Worm (Caenorhabditis elegans) whole organism, L4 larva: ENCODE results near the gene F54C8.1.

Source experiments
- D1046.2 ChIP-seq: fragments of 200-800 bp; sonication (Bioruptor generic); IDR thresholded peaks from 2 replicates; pipeline ENCODE4 v1.3.6; 2022; ENCODE audit warnings: missing genetic modification characterization, missing compliant biosample characterization
- F10B5.3 ChIP-seq: sonication (generic microtip); optimal IDR thresholded peaks from 2 replicates; lab custom pipeline; 2016; ENCODE audit warnings: mild to moderate bottlenecking, missing genetic modification characterization, missing compliant biosample characterization
- F49E8.2 ChIP-seq: sonication (generic microtip); optimal IDR thresholded peaks from 2 replicates; lab custom pipeline; 2016; ENCODE audit warnings: missing compliant biosample characterization, mild to moderate bottlenecking, missing genetic modification characterization, borderline replicate concordance
- R02D3.7 ChIP-seq: fragments of 150-350 bp; sonication (generic microtip); optimal IDR thresholded peaks from 3 replicates; lab custom pipeline; 2014; ENCODE audit warnings: missing biosample characterization, missing genetic modification characterization
- Y105C5A.15 ChIP-seq: fragments of 200-800 bp; sonication (Bioruptor generic); IDR thresholded peaks from 2 replicates; pipeline ENCODE4 v1.3.6; 2022; ENCODE audit warnings: missing genetic modification characterization, missing compliant biosample characterization
- Y48G9A.11 ChIP-seq: fragments of 200-800 bp; sonication (Bioruptor generic); IDR thresholded peaks from 2 replicates; pipeline ENCODE4 v1.3.6; 2022; ENCODE audit warnings: missing genetic modification reagents, missing genetic modification characterization, missing compliant biosample characterization
- Y5F2A.4 ChIP-seq: fragments of 200-800 bp; sonication (Bioruptor generic); optimal IDR thresholded peaks from 2 replicates; lab custom pipeline; 2018; ENCODE audit warnings: mild to moderate bottlenecking, missing genetic modification characterization, missing compliant biosample characterization
- ama-1 ChIP-seq: fragments of 150-350 bp; optimal IDR thresholded peaks from 2 replicates; lab custom pipeline; 2014; ENCODE audit warnings: inconsistent platforms, mixed read lengths
- arid-1 ChIP-seq: fragments of 200-800 bp; sonication (Bioruptor generic); conservative IDR thresholded peaks from 2 replicates; pipeline ENCODE4 v1.3.6; 2022; ENCODE audit warnings: missing genetic modification reagents, missing genetic modification characterization, missing compliant biosample characterization
- ceh-44 ChIP-seq: fragments of 200-800 bp; sonication (Bioruptor generic); IDR thresholded peaks from 2 replicates; pipeline ENCODE4 v1.3.6; 2022; ENCODE audit warnings: missing genetic modification reagents, missing genetic modification characterization, missing compliant biosample characterization
- ces-1 ChIP-seq: fragments of 150-350 bp; sonication (generic microtip); optimal IDR thresholded peaks from 4 replicates; lab custom pipeline; 2014; ENCODE audit warnings: missing biosample characterization, missing genetic modification reagents, missing genetic modification characterization
- cey-2 ChIP-seq: sonication (generic microtip); optimal IDR thresholded peaks from 3 replicates; lab custom pipeline; 2017; ENCODE audit warnings: missing genetic modification characterization, mild to moderate bottlenecking, missing compliant biosample characterization, antibody characterized with exemption, borderline replicate concordance; ENCODE audit not compliant: insufficient read depth
- daf-16 ChIP-seq, 3 experiments: sonication (generic microtip); optimal IDR thresholded peaks; 2 replicates each; lab custom pipeline; 2016 to 2017; ENCODE audit warnings: missing genetic modification characterization in 3 of 3, missing genetic modification reagents in 3 of 3, mild to moderate bottlenecking in 2 of 3, missing compliant biosample characterization in 2 of 3, missing biosample characterization in 1 of 3, moderate library complexity in 1 of 3
- dmd-9 ChIP-seq: fragments of 200-800 bp; sonication (Bioruptor generic); IDR thresholded peaks from 2 replicates; pipeline ENCODE4 v1.3.6; 2022; ENCODE audit warnings: missing genetic modification reagents, missing genetic modification characterization, missing compliant biosample characterization
- dve-1 ChIP-seq: sonication (generic microtip); optimal IDR thresholded peaks from 2 replicates; lab custom pipeline; 2017; ENCODE audit warnings: antibody characterized with exemption, mild to moderate bottlenecking, missing genetic modification characterization, missing compliant biosample characterization; ENCODE audit not compliant: insufficient read depth
- egl-27 ChIP-seq: sonication (generic microtip); optimal IDR thresholded peaks from 3 replicates; lab custom pipeline; 2017; ENCODE audit warnings: missing biosample characterization, missing genetic modification reagents, missing genetic modification characterization
- egl-43 ChIP-seq: fragments of 200-800 bp; sonication (Bioruptor generic); IDR thresholded peaks from 2 replicates; pipeline ENCODE4 v1.3.6; 2022; ENCODE audit warnings: missing genetic modification reagents, missing genetic modification characterization, missing compliant biosample characterization
- fkh-10 ChIP-seq: fragments of 150-350 bp; optimal IDR thresholded peaks from 2 replicates; lab custom pipeline; 2014; ENCODE audit warnings: missing biosample characterization, missing genetic modification reagents, missing genetic modification characterization
- lin-13 ChIP-seq: fragments of 150-350 bp; optimal IDR thresholded peaks from 2 replicates; lab custom pipeline; 2014; ENCODE audit warnings: missing biosample characterization, missing genetic modification reagents, missing genetic modification characterization
- lin-38 ChIP-seq: fragments of 200-800 bp; sonication (Bioruptor generic); IDR thresholded peaks from 2 replicates; pipeline ENCODE4 v1.3.6; 2022; ENCODE audit warnings: missing genetic modification reagents, missing genetic modification characterization, missing compliant biosample characterization
- lir-3 ChIP-seq: sonication (generic microtip); optimal IDR thresholded peaks from 2 replicates; lab custom pipeline; 2016; ENCODE audit warnings: mild to moderate bottlenecking, missing genetic modification characterization, missing compliant biosample characterization
- lsy-2 ChIP-seq, 2 experiments: fragments of 150-350 bp in 1 of 2; sonication (generic microtip) in 1 of 2; optimal IDR thresholded peaks; 2 replicates each; lab custom pipeline; 2014 to 2017; ENCODE audit warnings: missing biosample characterization in 2 of 2, missing genetic modification characterization in 2 of 2
- madf-9 ChIP-seq: fragments of 200-800 bp; sonication (Bioruptor generic); conservative IDR thresholded peaks from 2 replicates; pipeline ENCODE4 v1.3.6; 2022; ENCODE audit warnings: missing genetic modification reagents, missing genetic modification characterization, missing compliant biosample characterization
- mdl-1 ChIP-seq, 2 experiments: fragments of 150-350 bp in 1 of 2; sonication (generic microtip) in 1 of 2; optimal IDR thresholded peaks; 2 replicates each; lab custom pipeline; 2014 to 2017; ENCODE audit warnings: missing biosample characterization in 2 of 2, missing genetic modification characterization in 2 of 2
- mep-1 ChIP-seq: fragments of 150-350 bp; sonication (generic microtip); optimal IDR thresholded peaks from 3 replicates; lab custom pipeline; 2014; ENCODE audit warnings: missing biosample characterization, missing genetic modification characterization
- mxl-3 ChIP-seq: fragments of 200-800 bp; sonication (Bioruptor generic); optimal IDR thresholded peaks from 2 replicates; lab custom pipeline; 2018; ENCODE audit warnings: mild to moderate bottlenecking, missing genetic modification characterization, missing compliant biosample characterization
- nhr-102 ChIP-seq: sonication (generic microtip); optimal IDR thresholded peaks from 2 replicates; lab custom pipeline; 2016; ENCODE audit warnings: mild to moderate bottlenecking, missing genetic modification characterization, moderate library complexity, missing compliant biosample characterization
- nhr-11 ChIP-seq: fragments of 150-350 bp; optimal IDR thresholded peaks from 2 replicates; lab custom pipeline; 2014; ENCODE audit warnings: missing biosample characterization, missing genetic modification characterization
- nhr-28 ChIP-seq: fragments of 150-350 bp; optimal IDR thresholded peaks from 2 replicates; lab custom pipeline; 2014; ENCODE audit warnings: missing biosample characterization, missing genetic modification characterization
- nhr-41 ChIP-seq: fragments of 200-800 bp; sonication (Bioruptor generic); IDR thresholded peaks from 2 replicates; pipeline ENCODE4 v1.3.6; 2022; ENCODE audit warnings: missing genetic modification reagents, missing genetic modification characterization, missing compliant biosample characterization
- nhr-76 ChIP-seq: fragments of 150-350 bp; optimal IDR thresholded peaks from 2 replicates; lab custom pipeline; 2014; ENCODE audit warnings: missing biosample characterization, missing genetic modification characterization
- php-3 ChIP-seq: fragments of 200-800 bp; sonication (Bioruptor generic); IDR thresholded peaks from 2 replicates; pipeline ENCODE4 v1.3.6; 2022; ENCODE audit warnings: missing genetic modification reagents, missing genetic modification characterization, missing compliant biosample characterization
- pqm-1 ChIP-seq: sonication (generic microtip); optimal IDR thresholded peaks from 2 replicates; lab custom pipeline; 2017; ENCODE audit warnings: missing biosample characterization, missing genetic modification characterization
- rbr-2 ChIP-seq: sonication (generic microtip); optimal IDR thresholded peaks from 2 replicates; lab custom pipeline; 2016; ENCODE audit warnings: missing genotype, missing genetic modification characterization, missing compliant biosample characterization
- saeg-2 ChIP-seq: fragments of 200-800 bp; sonication (Bioruptor generic); IDR thresholded peaks from 2 replicates; pipeline ENCODE4 v1.3.6; 2022; ENCODE audit warnings: missing genetic modification reagents, missing genetic modification characterization, missing compliant biosample characterization
- set-16 ChIP-seq: fragments of 200-800 bp; sonication (Bioruptor generic); IDR thresholded peaks from 2 replicates; pipeline ENCODE4 v1.3.6; 2022; ENCODE audit warnings: missing genetic modification reagents, missing genetic modification characterization, missing compliant biosample characterization
- skn-1 ChIP-seq: fragments of 150-350 bp; optimal IDR thresholded peaks from 2 replicates; lab custom pipeline; 2014; ENCODE audit warnings: missing biosample characterization, missing genetic modification characterization
- snpc-1.2 ChIP-seq: fragments of 200-800 bp; sonication (Bioruptor generic); IDR thresholded peaks from 2 replicates; pipeline ENCODE4 v1.3.6; 2022; ENCODE audit warnings: missing genetic modification reagents, missing genetic modification characterization, missing compliant biosample characterization
- spr-3 ChIP-seq: fragments of 200-800 bp; sonication (Bioruptor generic); optimal IDR thresholded peaks from 2 replicates; lab custom pipeline; 2018; ENCODE audit warnings: mild to moderate bottlenecking, missing genetic modification characterization, missing compliant biosample characterization
- tag-97 ChIP-seq: fragments of 200-800 bp; sonication (Bioruptor generic); IDR thresholded peaks from 2 replicates; pipeline ENCODE4 v1.3.6; 2022; ENCODE audit warnings: missing genetic modification characterization, missing compliant biosample characterization
- unc-130 ChIP-seq: sonication (generic microtip); optimal IDR thresholded peaks from 2 replicates; lab custom pipeline; 2016; ENCODE audit warnings: missing genetic modification reagents, missing genetic modification characterization, missing compliant biosample characterization
- unc-39 ChIP-seq: sonication (generic microtip); optimal IDR thresholded peaks from 2 replicates; lab custom pipeline; 2017; ENCODE audit warnings: missing biosample characterization, missing genetic modification characterization
- unc-62 ChIP-seq, 3 experiments: fragments of 150-350 bp in 1 of 3; sonication (generic microtip); optimal IDR thresholded peaks in 2 of 3; peaks in 1 of 3; 1 replicate in 1 of 3; 2 replicates in 2 of 3; lab custom pipeline; 2014 to 2017; ENCODE audit warnings: missing biosample characterization in 3 of 3, missing genetic modification characterization in 3 of 3, missing genetic modification reagents in 3 of 3, missing genotype in 1 of 3
- zfp-2 ChIP-seq: sonication (generic microtip); optimal IDR thresholded peaks from 2 replicates; lab custom pipeline; 2016; ENCODE audit warnings: mild to moderate bottlenecking, missing genetic modification characterization, missing compliant biosample characterization
- zip-11 ChIP-seq: fragments of 200-800 bp; sonication (Bioruptor generic); IDR thresholded peaks from 2 replicates; pipeline ENCODE4 v1.3.6; 2022; ENCODE audit warnings: missing genetic modification characterization, missing compliant biosample characterization
- ztf-7 ChIP-seq: fragments of 150-350 bp; optimal IDR thresholded peaks from 2 replicates; lab custom pipeline; 2014; ENCODE audit warnings: missing biosample characterization, missing genetic modification characterization

Gene F54C8.1

ce11 chrIII:9433576-9434107 is 5.9 kb upstream of the F54C8.1 start, which contains the start of gene cpar-1:
Gene cpar-1 (plus strand): TSS chrIII:9434057.
- no peak for TF ChIP-seq nhr-41 (GFP tag; lab: Robert Waterston, UW)
- TF ChIP-seq set-16 (GFP tag; lab: Robert Waterston, UW): no peak
- no peak for TF ChIP-seq nhr-76 (tag; lab: Kevin White, UChicago)
- peak; percentile 55 for TF ChIP-seq F49E8.2 (tag; lab: Kevin White, UChicago)
- TF ChIP-seq unc-130 (GFP tag; lab: Kevin White, UChicago): peak; percentile 9
- TF ChIP-seq nhr-102 (tag; lab: Kevin White, UChicago): no peak

- TF ChIP-seq arid-1 (peak; percentile 15; the same call in 1 of the 2 replicates), dve-1 (tag; lab: Kevin White, UChicago) (no peak), egl-27 (no peak), lin-38 (GFP tag; lab: Robert Waterston, UW) (peak; percentile 38)
- TF ChIP-seq, all 104 proteins: peak for 2
These were observed 4.5 kb upstream of the F54C8.1 start for ce11 chrIII:9434999-9435398.

- TF ChIP-seq Y5F2A.4 (GFP tag; lab: Kevin White, UChicago) (no peak), nhr-11 (tag; lab: Kevin White, UChicago) (no peak), lin-13 (GFP tag; lab: Kevin White, UChicago) (no peak), mep-1 (tag; lab: Kevin White, UChicago) (no peak), lsy-2 (tag; optimal IDR thresholded peaks at IDR 0.05; lab: Kevin White, UChicago) (peak in 1 of 2 experiments; percentile 20), ces-1 (no peak), Y105C5A.15 (no peak), Y48G9A.11 (GFP tag; lab: Robert Waterston, UW) (no peak), lir-3 (tag; lab: Kevin White, UChicago) (no peak), mdl-1 (tag; optimal IDR thresholded peaks at IDR 0.05; lab: Kevin White, UChicago) (no peak), tag-97 (GFP tag; lab: Robert Waterston, UW) (no peak), cey-2 (tag; lab: Kevin White, UChicago) (no peak), F10B5.3 (no peak), snpc-1.2 (GFP tag; lab: Robert Waterston, UW) (no peak), unc-62 (GFP tag; optimal IDR thresholded peaks at IDR 0.05 in 1 of 2; lab: Kevin White, UChicago) (peak in 1 of 2 experiments; percentile 8), unc-62 (tag; optimal IDR thresholded peaks at IDR 0.05; lab: Kevin White, UChicago) (no peak), zfp-2 (tag; lab: Kevin White, UChicago) (no peak), D1046.2 (GFP tag; lab: Robert Waterston, UW) (no peak), egl-27 (no peak), mxl-3 (GFP tag; lab: Kevin White, UChicago) (no peak), madf-9 (GFP tag; lab: Robert Waterston, UW) (no peak), nhr-28 (tag; lab: Kevin White, UChicago) (no peak), R02D3.7 (no peak), skn-1 (no peak), pqm-1 (tag; lab: Kevin White, UChicago) (no peak), php-3 (GFP tag; lab: Robert Waterston, UW) (no peak), rbr-2 (tag; lab: Kevin White, UChicago) (no peak), nhr-41 (GFP tag; lab: Robert Waterston, UW) (no peak), nhr-76 (tag; lab: Kevin White, UChicago) (no peak), ztf-7 (tag; lab: Kevin White, UChicago) (no peak), dmd-9 (no peak), ama-1 (peak; percentile 88), egl-43 (GFP tag; lab: Robert Waterston, UW) (no peak), zip-11 (GFP tag; lab: Robert Waterston, UW) (no peak), saeg-2 (GFP tag; lab: Robert Waterston, UW) (no peak), spr-3 (GFP tag; lab: Kevin White, UChicago) (no peak), daf-16 (GFP tag; optimal IDR thresholded peaks at IDR 0.05; lab: Kevin White, UChicago) (no peak), daf-16 (tag; optimal IDR thresholded peaks at IDR 0.05; lab: Kevin White, UChicago) (peak; percentile 12), ceh-44 (GFP tag; lab: Robert Waterston, UW) (no peak), unc-39 (tag; lab: Kevin White, UChicago) (no peak), fkh-10 (GFP tag; lab: Kevin White, UChicago) (no peak)
These were observed 1.6 kb downstream of the F54C8.1 start, which contains the start of gene emb-30 for ce11 chrIII:9441133-9441532. Gene emb-30 (minus strand): TSS chrIII:9441460.
